Worm (Caenorhabditis elegans): Measurements from ENCODE around the gene tag-244.

DNA sequence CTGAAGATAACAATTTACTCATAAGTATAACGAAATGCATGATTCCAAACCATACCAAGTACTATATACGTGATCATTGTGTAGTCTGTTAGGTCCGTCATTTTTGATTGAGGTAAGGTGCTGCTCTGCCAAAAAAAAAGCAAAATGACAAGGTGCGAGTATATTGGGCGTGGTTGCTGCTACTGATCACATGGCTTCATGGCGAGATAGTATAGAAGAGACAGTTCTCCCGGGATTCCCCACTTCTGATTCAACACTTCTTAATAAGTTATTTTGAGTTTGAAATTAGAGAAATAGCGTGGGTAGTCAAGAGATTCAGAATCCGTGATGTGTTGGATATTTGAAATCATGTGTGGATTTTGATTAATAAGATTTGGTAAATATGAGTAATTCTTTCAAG, 29.5 kb upstream of the tag-244 start, which contains the start of gene K03H6.4:
- TF ChIP-seq sox-4 (tag; optimal IDR thresholded peaks at IDR 0.05) (no peak), lsy-2 (tag; optimal IDR thresholded peaks at IDR 0.05) (no peak), dpl-1 (GFP tag; optimal IDR thresholded peaks at IDR 0.05) (no peak), ama-1 (optimal IDR thresholded peaks at IDR 0.05) (no peak), efl-1 (optimal IDR thresholded peaks at IDR 0.05) (no peak), efl-1 (GFP tag; optimal IDR thresholded peaks at IDR 0.05 in 1 of 2) (no peak), mab-9 (GFP tag; IDR thresholded peaks at IDR 0.05) (no peak), ztf-11 (tag; optimal IDR thresholded peaks at IDR 0.05) (no peak), aha-1 (tag; optimal IDR thresholded peaks at IDR 0.05) (no peak), ces-1 (GFP tag; optimal IDR thresholded peaks at IDR 0.05) (no peak)

All from whole organism, L1 larva.